Fruit fly (Drosophila melanogaster): ENCODE measurements around the gene Acbp3.

- no peak for TF ChIP-seq CG9727 (GFP tag; optimal IDR thresholded peaks at IDR 0.05)
- no peak for TF ChIP-seq CG15601 (tag; optimal IDR thresholded peaks at IDR 0.05)
- TF ChIP-seq CG7987 (GFP tag; optimal IDR thresholded peaks at IDR 0.05), result no peak
Observed at dm6 chr3L:7122136-7122535, 8.5 kb upstream of the Acbp3 start.

Data from whole organism, embryonic.